Fruit fly (Drosophila melanogaster) whole organism: Measurements from ENCODE around the gene dnc.
A peak's percentile ranks its signal among the peaks of the same experiment; 100 is the strongest.

Experiments used
- CG8478 ChIP-seq: fragments of >200 bp; optimal IDR thresholded peaks from 2 replicates; lab custom pipeline; 2018; ENCODE audit warnings: inconsistent platforms
- Dll ChIP-seq: fragments of >200 bp; optimal IDR thresholded peaks from 2 replicates; lab custom pipeline; 2017
- EcR ChIP-seq, 2 experiments: fragments of >200 bp; optimal IDR thresholded peaks; 2 replicates each; lab custom pipeline; 2017; ENCODE audit warnings: missing biosample characterization in 2 of 2, missing genetic modification characterization in 2 of 2, missing genetic modification reagents in 2 of 2
- pan ChIP-seq: fragments of >200 bp; optimal IDR thresholded peaks from 2 replicates; lab custom pipeline; 2017
- psq ChIP-seq: fragments of >200 bp; optimal IDR thresholded peaks from 2 replicates; lab custom pipeline; 2017
- usp ChIP-seq: fragments of >200 bp; optimal IDR thresholded peaks from 2 replicates; lab custom pipeline; 2017; ENCODE audit warnings: missing biosample characterization, missing genetic modification characterization, mixed read lengths

The dnc gene

dm6 chrX:3146995-3147394 lies 29.2 kb upstream of the dnc start:
- no peak for TF ChIP-seq usp (GFP tag; lab: Kevin White, UChicago)
- TF ChIP-seq EcR (GFP tag; optimal IDR thresholded peaks at IDR 0.05; lab: Kevin White, UChicago) = no peak
- no peak for TF ChIP-seq psq
- no peak for TF ChIP-seq Dll (lab: Kevin White, UChicago)
- no peak for TF ChIP-seq CG8478
- no peak for TF ChIP-seq pan (lab: Kevin White, UChicago)

- no peak for TF ChIP-seq EcR (GFP tag; optimal IDR thresholded peaks at IDR 0.05; lab: Kevin White, UChicago)
- TF ChIP-seq CG8478 = no peak
- TF ChIP-seq usp (GFP tag; lab: Kevin White, UChicago) = no peak
- no peak for TF ChIP-seq pan (lab: Kevin White, UChicago)
- no peak for TF ChIP-seq Dll (lab: Kevin White, UChicago)
- TF ChIP-seq psq = no peak
Observed at dm6 chrX:3150655-3151486, 25.4 kb upstream of the dnc start.

dm6 chrX:3151487-3151818 lies 24.8 kb upstream of the dnc start:
- TF ChIP-seq pan (lab: Kevin White, UChicago) (no peak), Dll (lab: Kevin White, UChicago) (no peak), CG8478 (no peak), EcR (GFP tag; optimal IDR thresholded peaks at IDR 0.05; lab: Kevin White, UChicago) (no peak)

- TF ChIP-seq CG8478 (no peak), Dll (lab: Kevin White, UChicago) (no peak), usp (GFP tag; lab: Kevin White, UChicago) (no peak), psq (no peak), pan (lab: Kevin White, UChicago) (no peak), EcR (GFP tag; optimal IDR thresholded peaks at IDR 0.05; lab: Kevin White, UChicago) (no peak)
Observed at dm6 chrX:3152280-3152679, 24.0 kb upstream of the dnc start.

dm6 chrX:3157048-3157703 lies 19.1 kb upstream of the dnc start:
- no peak for TF ChIP-seq CG8478
- no peak for TF ChIP-seq EcR (GFP tag; optimal IDR thresholded peaks at IDR 0.05; lab: Kevin White, UChicago)
- TF ChIP-seq usp (GFP tag; lab: Kevin White, UChicago) = no peak
- no peak for TF ChIP-seq pan (lab: Kevin White, UChicago)
- no peak for TF ChIP-seq psq
- TF ChIP-seq Dll (lab: Kevin White, UChicago) = no peak

dm6 chrX:3158620-3159019 lies 17.6 kb upstream of the dnc start:
- no peak for TF ChIP-seq psq

- TF ChIP-seq CG8478 (peak; percentile 20), pan (lab: Kevin White, UChicago) (no peak)
Observed at dm6 chrX:3161542-3162377, 14.5 kb upstream of the dnc start.

dm6 chrX:3162405-3163256 lies 13.6 kb upstream of the dnc start:
- peak; percentile 76 for TF ChIP-seq Dll (lab: Kevin White, UChicago)
- no peak for TF ChIP-seq pan (lab: Kevin White, UChicago)

dm6 chrX:3172217-3172616 lies 4.0 kb upstream of the dnc start:
- TF ChIP-seq CG8478 (no peak), pan (lab: Kevin White, UChicago) (no peak)

dm6 chrX:3173072-3173471 lies 3.2 kb upstream of the dnc start, which contains the start of gene CG18508:
CG18508 (minus strand) TSS chrX:3173140.
- no peak for TF ChIP-seq usp (GFP tag; lab: Kevin White, UChicago)
- TF ChIP-seq pan (lab: Kevin White, UChicago) = no peak
- no peak for TF ChIP-seq Dll (lab: Kevin White, UChicago)
- no peak for TF ChIP-seq psq
- no peak for TF ChIP-seq EcR (GFP tag; optimal IDR thresholded peaks at IDR 0.05; lab: Kevin White, UChicago)
- no peak for TF ChIP-seq CG8478

dm6 chrX:3174374-3174773 lies 1.9 kb upstream of the dnc start, which contains the start of gene Fcp3C:
Fcp3C (minus strand) TSS chrX:3174474.
- TF ChIP-seq EcR (GFP tag; optimal IDR thresholded peaks at IDR 0.05; lab: Kevin White, UChicago) = no peak
- no peak for TF ChIP-seq psq
- no peak for TF ChIP-seq Dll (lab: Kevin White, UChicago)
- TF ChIP-seq pan (lab: Kevin White, UChicago) = no peak
- TF ChIP-seq CG8478 = no peak
- no peak for TF ChIP-seq usp (GFP tag; lab: Kevin White, UChicago)
